Worm (Caenorhabditis elegans) whole organism, dauer: ENCODE data around the gene del-7.

ENCODE experiments used
- unc-62 ChIP-seq: sonication (generic microtip); optimal IDR thresholded peaks from 2 replicates; lab custom pipeline; 2017; ENCODE audit warnings: missing biosample characterization, missing genetic modification reagents, missing genetic modification characterization

The del-7 gene

DNA sequence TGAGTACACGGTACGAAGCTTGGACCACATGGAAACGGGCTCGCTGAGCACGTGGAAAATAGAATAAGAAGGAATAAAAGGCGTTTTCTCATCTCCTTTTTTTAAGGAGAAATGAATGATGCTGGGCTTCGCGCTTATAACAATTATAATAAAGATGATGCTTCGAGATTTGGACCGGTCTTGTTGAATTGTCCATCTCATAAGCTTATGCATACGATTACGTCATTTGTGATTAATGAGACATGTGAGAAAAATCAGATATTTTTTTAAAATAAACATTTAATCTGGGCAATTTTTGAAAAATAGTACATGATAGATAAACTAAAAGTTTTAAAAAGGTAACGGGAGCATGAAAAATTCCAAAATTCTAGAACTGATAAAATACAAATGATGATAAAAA is 3.0 kb upstream of the del-7 start, which contains the start of gene C46A5.4:
C46A5.4 (minus strand) TSS at position 101 of the 400 bp plus-strand sequence.
- no peak for TF ChIP-seq unc-62

DNA sequence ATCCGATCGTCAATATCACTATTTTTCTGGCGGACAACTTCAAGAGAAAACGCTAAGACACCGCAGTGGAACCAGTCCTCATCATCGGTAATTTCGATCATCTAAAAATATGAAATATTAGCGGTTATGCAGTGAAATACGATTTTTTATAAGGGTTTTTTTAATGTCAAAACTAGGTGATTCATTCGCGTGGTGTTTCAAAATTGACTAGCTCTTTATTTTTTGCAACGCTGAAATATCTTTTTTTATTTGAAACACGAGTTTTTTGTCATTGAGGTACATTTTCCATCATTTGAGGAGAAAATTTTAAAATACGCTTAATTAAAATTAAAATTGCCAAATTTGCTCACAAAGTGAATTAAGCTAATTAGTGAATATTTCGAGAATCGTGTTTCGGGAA is 690 bp upstream of the del-7 start, which contains the start of gene dsb-3:
dsb-3 (minus strand) TSS at position 101 of the 400 bp plus-strand sequence.
- no peak for TF ChIP-seq unc-62

DNA sequence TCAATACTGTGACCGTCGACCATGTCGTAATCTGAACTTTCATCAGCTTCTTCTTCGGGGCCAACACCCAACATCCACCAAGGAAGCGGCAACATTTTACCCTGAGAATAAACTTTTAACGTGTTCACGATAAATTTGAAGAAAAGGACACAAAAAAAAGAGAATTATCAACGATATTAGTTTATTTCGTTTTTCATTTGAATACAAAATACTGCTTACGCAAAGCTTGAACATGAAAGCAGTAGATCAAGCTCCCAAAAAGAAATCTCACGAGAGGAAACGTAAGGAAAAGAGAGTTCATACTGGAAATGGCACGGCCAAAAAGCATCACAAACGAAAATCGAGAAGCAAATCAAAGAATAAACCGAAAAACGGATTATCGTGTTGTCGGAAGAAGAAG is 3.5 kb downstream of the del-7 start, which contains the start of the genes C46A5.6 and C46A5.1:
C46A5.6 (minus strand) TSS at position 101 of the 400 bp plus-strand sequence.
C46A5.1 (plus strand) TSS at position 184 of the 400 bp plus-strand sequence.
- no peak for TF ChIP-seq unc-62

ce11 chrIV:7764319-7764718 is 4.1 kb downstream of the del-7 start:
- no peak for TF ChIP-seq unc-62

- TF ChIP-seq unc-62 = no peak
These were observed 9.9 kb downstream of the del-7 start, which contains the start of gene rdl-1 for ce11 chrIV:7770162-7770561. Gene rdl-1, minus strand, starts transcription at chrIV:7770262.

DNA sequence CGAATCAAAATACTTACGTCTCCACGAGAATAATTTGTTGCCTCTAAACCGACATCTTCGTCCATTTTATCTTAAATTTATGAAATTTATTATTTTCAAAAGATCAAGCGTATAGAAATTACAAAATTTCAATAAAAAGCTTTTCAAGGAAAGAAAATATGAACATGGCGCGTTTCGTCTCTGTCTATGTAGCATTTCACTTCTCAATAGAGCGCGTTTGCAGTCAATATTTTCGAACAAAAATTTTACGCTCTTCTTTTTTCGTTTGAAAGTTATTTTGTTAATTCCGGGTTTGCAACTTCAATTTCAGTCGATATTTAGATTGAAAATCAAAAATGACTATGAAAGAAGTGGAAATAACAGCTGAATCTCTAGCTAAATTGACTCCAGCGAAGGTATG is 14.0 kb downstream of the del-7 start, which contains the start of the genes hcf-1 and swd-2.2:
hcf-1 (minus strand) TSS at position 70 of the 400 bp plus-strand sequence.
swd-2.2 (plus strand) TSS at position 206 of the 400 bp plus-strand sequence.
- TF ChIP-seq unc-62 = no peak

ce11 chrIV:7775725-7776124 is 15.5 kb downstream of the del-7 start, which contains the start of gene swd-2.1:
Gene swd-2.1, plus strand, starts transcription at chrIV:7776025.
- TF ChIP-seq unc-62 = no peak

- TF ChIP-seq unc-62 = no peak
These were observed 18.6 kb downstream of the del-7 start, which contains the start of gene rpap-3 for ce11 chrIV:7778865-7779264. Gene rpap-3, minus strand, starts transcription at chrIV:7778965.

DNA sequence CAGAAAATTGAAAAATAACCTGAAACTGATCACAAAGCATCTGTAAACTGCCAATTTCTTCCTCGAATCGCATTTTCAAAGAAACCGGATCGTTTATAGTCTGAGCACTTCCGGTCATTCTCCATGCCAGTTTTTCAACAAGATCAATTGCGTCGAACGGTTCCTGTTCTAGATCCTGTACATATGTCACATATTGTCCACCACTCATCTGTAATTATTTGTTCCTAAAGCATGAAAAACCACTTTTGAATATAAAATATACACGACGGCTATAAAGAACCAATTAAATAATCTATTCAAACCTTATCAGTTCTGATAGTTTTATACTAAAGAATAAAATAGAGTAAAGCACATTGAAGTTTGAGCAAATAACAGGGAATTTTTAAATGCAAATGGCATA is 22.1 kb downstream of the del-7 start, which contains the start of gene sec-10:
sec-10 (minus strand) TSS at position 208 of the 400 bp plus-strand sequence.
- no peak for TF ChIP-seq unc-62

DNA sequence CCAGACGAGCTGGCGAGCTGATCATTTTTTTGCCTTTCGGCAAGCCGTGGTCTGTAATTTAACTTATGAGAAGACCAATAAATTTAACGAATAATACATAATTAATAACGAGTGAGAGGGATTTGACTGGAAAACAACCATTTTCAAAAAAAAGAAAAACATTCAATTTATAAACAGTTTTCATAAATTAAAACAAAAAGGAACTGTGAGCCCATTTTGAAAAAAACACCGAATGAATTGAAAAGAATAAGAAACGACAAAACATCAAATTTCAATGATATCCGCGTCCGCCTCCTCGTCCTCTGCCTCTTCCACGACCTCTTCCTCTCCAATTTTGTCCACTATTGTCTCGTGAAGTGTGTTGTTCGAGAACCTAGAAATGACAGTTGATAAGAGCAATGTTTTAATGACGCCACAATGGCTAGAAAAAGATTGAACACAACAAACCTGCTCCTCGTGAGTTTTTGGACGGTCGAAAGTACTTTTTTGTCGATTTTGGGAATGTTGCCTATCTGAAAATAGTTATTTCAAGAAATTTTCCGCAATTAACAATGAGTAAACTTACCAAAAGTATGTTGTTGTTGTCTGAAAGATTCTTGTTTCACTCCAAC is 23.7 kb downstream of the del-7 start, which contains the start of gene tag-321:
tag-321 (minus strand) TSS at position 51 of the 611 bp plus-strand sequence.
- TF ChIP-seq unc-62 = no peak

DNA sequence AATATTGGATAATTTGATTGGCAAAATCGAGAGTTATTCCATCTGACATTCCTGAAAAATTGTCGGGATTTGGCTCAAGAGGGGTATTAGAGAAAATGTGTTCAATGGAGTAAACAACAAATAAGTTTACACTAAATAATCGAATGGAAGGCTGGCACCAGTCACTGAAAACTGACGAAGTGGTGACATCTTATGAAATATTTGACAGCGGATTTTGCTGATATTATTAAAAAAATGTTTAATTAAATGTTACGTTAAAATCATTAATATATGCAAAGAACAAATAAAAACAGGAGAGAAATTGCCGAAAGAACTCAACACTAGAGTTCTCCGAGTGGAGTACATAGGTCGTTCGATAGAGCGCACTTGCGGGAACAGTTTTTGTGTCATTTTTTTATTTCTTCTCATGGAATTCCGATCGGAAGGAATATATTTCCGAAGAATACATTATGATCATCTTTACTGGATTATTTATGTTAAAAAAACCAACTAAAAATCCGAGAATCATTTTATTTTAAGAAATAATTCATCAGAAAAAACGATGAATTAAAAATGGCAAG is 25.4 kb downstream of the del-7 start, which contains the start of gene tag-322:
tag-322 (minus strand) TSS at position 51 of the 560 bp plus-strand sequence.
- TF ChIP-seq unc-62 = no peak

ce11 chrIV:7789521-7789949 is 29.3 kb downstream of the del-7 start, which contains the start of gene imp-3:
Gene imp-3, minus strand, starts transcription at chrIV:7789613.
- no peak for TF ChIP-seq unc-62

ce11 chrIV:7790151-7790691 is 30.0 kb downstream of the del-7 start:
- TF ChIP-seq unc-62 = no peak

ce11 chrIV:7790801-7791588 is 30.8 kb downstream of the del-7 start, which contains the start of gene rsp-6:
Gene rsp-6, minus strand, starts transcription at chrIV:7791229.
- no peak for TF ChIP-seq unc-62

ce11 chrIV:7791821-7792446 is 31.7 kb downstream of the del-7 start, which contains the start of gene C33H5.13:
Gene C33H5.13, minus strand, starts transcription at chrIV:7792263.
- no peak for TF ChIP-seq unc-62

DNA sequence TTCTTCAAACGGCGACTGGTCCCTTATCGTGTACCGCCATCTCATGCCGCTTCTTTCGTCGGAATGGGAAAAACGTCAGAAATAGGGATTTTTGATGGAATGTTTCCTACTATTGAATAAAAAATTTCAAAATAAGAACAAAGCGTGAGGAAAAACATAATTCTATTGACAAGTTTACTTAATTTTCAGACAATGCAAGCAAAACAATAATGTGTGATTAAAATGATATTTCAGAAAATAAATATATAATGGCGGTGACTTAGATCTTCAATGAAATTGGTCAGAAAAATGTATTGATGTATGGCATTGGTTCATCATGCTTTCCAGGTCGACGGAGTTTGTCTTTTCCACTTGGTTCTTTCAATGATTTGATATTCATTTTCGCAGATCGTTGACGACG is 34.5 kb downstream of the del-7 start, which contains the start of gene ntp-1:
ntp-1 (minus strand) TSS at position 101 of the 400 bp plus-strand sequence.
- no peak for TF ChIP-seq unc-62
